Comparison of ENCODE assay signal across 5 fruit fly cellular contexts in the genomic region with DNA sequence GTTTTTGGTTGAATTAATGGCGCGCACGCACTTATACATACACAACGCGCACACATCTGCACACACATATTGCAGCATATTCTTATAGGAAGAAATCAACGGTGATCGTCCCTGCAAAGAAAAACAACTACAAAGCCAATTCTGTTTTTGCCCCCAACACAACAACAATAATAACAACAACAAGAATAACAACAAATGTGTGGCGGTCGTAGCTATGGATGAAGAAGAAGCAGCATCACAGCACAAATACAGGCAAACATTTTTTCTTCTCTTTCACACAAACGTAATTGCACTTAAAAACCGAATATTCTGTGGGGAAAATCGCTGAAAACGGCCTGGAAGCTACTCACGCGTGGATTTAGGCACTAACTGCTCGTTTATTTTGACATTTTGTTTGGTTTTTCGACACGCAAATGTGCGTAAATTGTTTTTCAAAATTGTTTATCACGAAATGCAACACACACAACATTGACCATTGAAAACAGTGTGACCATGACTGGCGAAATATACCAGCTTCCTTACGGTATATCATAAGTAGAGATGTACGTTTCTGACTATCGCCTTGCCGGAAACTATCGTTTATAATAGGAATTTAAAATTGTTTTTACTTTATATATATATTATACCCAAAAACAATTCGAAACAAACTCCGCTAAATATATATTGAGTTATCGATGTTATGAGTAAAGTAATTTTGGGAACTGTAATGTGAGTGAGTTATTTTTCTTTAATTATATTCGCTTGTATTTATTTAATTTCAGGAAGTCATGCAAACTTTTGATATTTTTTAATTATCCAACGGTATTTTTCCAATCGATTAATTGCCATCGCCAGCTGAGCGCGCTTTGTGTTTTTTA.
A peak's percentile ranks its signal among the peaks of the same experiment; 100 is the strongest.
TF ChIP-seq lines count a peak whose summit lies in the region.

A gene (minus strand): TSS at position 500 of the 857 bp plus-strand sequence.
A gene (plus strand): TSS at position 807 of the 857 bp plus-strand sequence.

- TF ChIP-seq CTCF in whole organism, embryonic (GFP tag; optimal IDR thresholded peaks at IDR 0.05; lab: Kevin White, UChicago) = no peak

TF ChIP-seq in whole organism, adult, 20 proteins besides CTCF, POLR2A, EP300 and RAD21:
- TF ChIP-seq pad (GFP tag; optimal IDR thresholded peaks at IDR 0.05; lab: Kevin White, UChicago) (peak; percentile 22), CG33017 (tag; optimal IDR thresholded peaks at IDR 0.05; lab: Kevin White, UChicago) (no peak), Mnt (GFP tag; optimal IDR thresholded peaks at IDR 0.05; lab: Kevin White, UChicago) (no peak), bab1 (GFP tag; optimal IDR thresholded peaks at IDR 0.05; lab: Kevin White, UChicago) (peak; percentile 2)

TF ChIP-seq in whole organism, embryonic, 481 proteins besides CTCF, POLR2A, EP300 and RAD21 (continues in another document):
- TF ChIP-seq CG4424 (GFP tag; optimal IDR thresholded peaks at IDR 0.05; lab: Kevin White, UChicago) = no peak
- peak; percentile 96 for TF ChIP-seq CG17385 (GFP tag; optimal IDR thresholded peaks at IDR 0.05; lab: Kevin White, UChicago)
- peak; percentile 37 for TF ChIP-seq pzg (GFP tag; optimal IDR thresholded peaks at IDR 0.05; lab: Kevin White, UChicago)
- TF ChIP-seq sqz (GFP tag; optimal IDR thresholded peaks at IDR 0.05; lab: Kevin White, UChicago) = peak; percentile 17
- no peak for TF ChIP-seq CG10209 (GFP tag; optimal IDR thresholded peaks at IDR 0.05; lab: Kevin White, UChicago)
- TF ChIP-seq twi (tag; optimal IDR thresholded peaks at IDR 0.05; lab: Kevin White, UChicago) = no peak
- TF ChIP-seq hkb (optimal IDR thresholded peaks at IDR 0.05; lab: Kevin White, UChicago) = no peak
- no peak for TF ChIP-seq hkb (GFP tag; IDR thresholded peaks at IDR 0.05; lab: Robert Waterston, UW)
- peak; percentile 41 for TF ChIP-seq YL-1 (GFP tag; optimal IDR thresholded peaks at IDR 0.05; lab: Kevin White, UChicago)
- TF ChIP-seq Dref (GFP tag; IDR thresholded peaks at IDR 0.05; lab: Robert Waterston, UW) = 0 out of 2 replicates have a peak, but pooled peaks have one; percentile 11
- peak; percentile 51 for TF ChIP-seq unc-4 (GFP tag; IDR thresholded peaks at IDR 0.05; lab: Robert Waterston, UW; ENCODE audit: partially characterized antibody)
- no peak for TF ChIP-seq CG12236 (GFP tag; optimal IDR thresholded peaks at IDR 0.05; lab: Kevin White, UChicago)
- TF ChIP-seq gce (GFP tag; IDR thresholded peaks at IDR 0.05; lab: Robert Waterston, UW) = no peak
- 0 out of 3 replicates have a peak, but pooled peaks have one; percentile 28 for TF ChIP-seq Doc3 (GFP tag; IDR thresholded peaks at IDR 0.05; lab: Robert Waterston, UW; ENCODE audit: partially characterized antibody)
- peak; percentile 64 for TF ChIP-seq CG3995 (GFP tag; optimal IDR thresholded peaks at IDR 0.05; lab: Kevin White, UChicago)
- TF ChIP-seq CG2712 (tag; optimal IDR thresholded peaks at IDR 0.05; lab: Kevin White, UChicago) = no peak
- peak; percentile 65 for TF ChIP-seq CG16813 (GFP tag; IDR thresholded peaks at IDR 0.05; lab: Robert Waterston, UW; ENCODE audit: partially characterized antibody)

TF ChIP-seq in whole organism, prepupa, 60 proteins besides CTCF, POLR2A, EP300 and RAD21 (continues in another document):
- no peak for TF ChIP-seq Sox102F (GFP tag; optimal IDR thresholded peaks at IDR 0.05; lab: Kevin White, UChicago)
- TF ChIP-seq CG10669 (GFP tag; optimal IDR thresholded peaks at IDR 0.05; lab: Kevin White, UChicago) = no peak
- no peak for TF ChIP-seq esn (GFP tag; optimal IDR thresholded peaks at IDR 0.05; lab: Kevin White, UChicago)
- TF ChIP-seq cyc (GFP tag; optimal IDR thresholded peaks at IDR 0.05; lab: Kevin White, UChicago) = no peak
- no peak for TF ChIP-seq CG11902 (GFP tag; optimal IDR thresholded peaks at IDR 0.05; lab: Kevin White, UChicago)
- TF ChIP-seq CG31627 (GFP tag; optimal IDR thresholded peaks at IDR 0.05; lab: Kevin White, UChicago) = no peak
- peak; percentile 50; the same call in 1 of the 3 replicates for TF ChIP-seq eg (GFP tag; IDR thresholded peaks at IDR 0.05; lab: Robert Waterston, UW)
- TF ChIP-seq CG7368 (GFP tag; optimal IDR thresholded peaks at IDR 0.05; lab: Kevin White, UChicago) = no peak
- no peak for TF ChIP-seq Hr4 (GFP tag; optimal IDR thresholded peaks at IDR 0.05; lab: Kevin White, UChicago)
- TF ChIP-seq CG9139 (GFP tag; optimal IDR thresholded peaks at IDR 0.05; lab: Kevin White, UChicago) = peak; percentile 26
- TF ChIP-seq CG6854 (GFP tag; optimal IDR thresholded peaks at IDR 0.05; lab: Kevin White, UChicago) = no peak
- peak; percentile 49; the same call in 1 of the 3 replicates for TF ChIP-seq CG8119 (GFP tag; IDR thresholded peaks at IDR 0.05; lab: Robert Waterston, UW)
- TF ChIP-seq OdsH (GFP tag; optimal IDR thresholded peaks at IDR 0.05; lab: Kevin White, UChicago) = no peak
- no peak for TF ChIP-seq topi (GFP tag; optimal IDR thresholded peaks at IDR 0.05; lab: Kevin White, UChicago)
- TF ChIP-seq fd59A (GFP tag; optimal IDR thresholded peaks at IDR 0.05; lab: Kevin White, UChicago) = no peak
- no peak for TF ChIP-seq vri (GFP tag; optimal IDR thresholded peaks at IDR 0.05; lab: Kevin White, UChicago)
- peak; percentile 32 to 40 for TF ChIP-seq ss (GFP tag; optimal IDR thresholded peaks at IDR 0.05; lab: Kevin White, UChicago)
- peak; percentile 0 for TF ChIP-seq CG32006 (GFP tag; optimal IDR thresholded peaks at IDR 0.05; lab: Kevin White, UChicago)
- no peak for TF ChIP-seq CG3032 (tag; optimal IDR thresholded peaks at IDR 0.05; lab: Kevin White, UChicago)
- TF ChIP-seq Hr39 (GFP tag; optimal IDR thresholded peaks at IDR 0.05; lab: Kevin White, UChicago) = no peak

TF ChIP-seq in whole organism, pupa, 21 proteins besides CTCF, POLR2A, EP300 and RAD21:
- TF ChIP-seq CG8301 (tag; optimal IDR thresholded peaks at IDR 0.05; lab: Kevin White, UChicago) (no peak), gl (tag; optimal IDR thresholded peaks at IDR 0.05; lab: Kevin White, UChicago) (peak; percentile 27), EcR (GFP tag; optimal IDR thresholded peaks at IDR 0.05; lab: Kevin White, UChicago) (peak; percentile 59)
TF ChIP-seq in whole organism, pupa: peak in this region for 2.

TF ChIP-seq in whole organism, wandering third instar larva, 38 proteins besides CTCF, POLR2A, EP300 and RAD21:
- no peak for TF ChIP-seq psq (GFP tag; optimal IDR thresholded peaks at IDR 0.05; lab: Kevin White, UChicago)
- peak in 1 of 2 experiments; percentile 21 for TF ChIP-seq foxo (GFP tag; optimal IDR thresholded peaks at IDR 0.05; lab: Kevin White, UChicago)
- no peak for TF ChIP-seq sv (GFP tag; optimal IDR thresholded peaks at IDR 0.05; lab: Kevin White, UChicago)
- no peak for TF ChIP-seq dsf (GFP tag; optimal IDR thresholded peaks at IDR 0.05; lab: Kevin White, UChicago; ENCODE audit: borderline replicate concordance)
- peak; percentile 17 for TF ChIP-seq N (GFP tag; optimal IDR thresholded peaks at IDR 0.05; lab: Kevin White, UChicago)
- no peak for TF ChIP-seq Myc (optimal IDR thresholded peaks at IDR 0.05; lab: Kevin White, UChicago)
- TF ChIP-seq Dif (GFP tag; optimal IDR thresholded peaks at IDR 0.05; lab: Kevin White, UChicago; ENCODE audit: partially characterized antibody) = no peak
- no peak for TF ChIP-seq jim (GFP tag; optimal IDR thresholded peaks at IDR 0.05; lab: Kevin White, UChicago)
- TF ChIP-seq HLH106 (tag; optimal IDR thresholded peaks at IDR 0.05; lab: Kevin White, UChicago) = peak; percentile 16
- TF ChIP-seq CrebA (GFP tag; optimal IDR thresholded peaks at IDR 0.05; lab: Kevin White, UChicago; ENCODE audit: borderline replicate concordance) = no peak
- TF ChIP-seq CG9705 (GFP tag; optimal IDR thresholded peaks at IDR 0.05; lab: Kevin White, UChicago) = no peak
- TF ChIP-seq Hr83 (GFP tag; optimal IDR thresholded peaks at IDR 0.05; lab: Kevin White, UChicago; ENCODE audit: poor library complexity, severe bottlenecking) = no peak
- no peak for TF ChIP-seq h (GFP tag; optimal IDR thresholded peaks at IDR 0.05; lab: Kevin White, UChicago)
- no peak for TF ChIP-seq sage (GFP tag; optimal IDR thresholded peaks at IDR 0.05; lab: Kevin White, UChicago)
- TF ChIP-seq dmrt93B (GFP tag; optimal IDR thresholded peaks at IDR 0.05; lab: Kevin White, UChicago) = no peak
- no peak for TF ChIP-seq usp (GFP tag; optimal IDR thresholded peaks at IDR 0.05; lab: Kevin White, UChicago)
